Worm (Caenorhabditis elegans): ENCODE data around the gene K03H9.3.
A peak's percentile ranks its signal among the peaks of the same experiment; 100 is the strongest.

K03H9.3 gene

DNA sequence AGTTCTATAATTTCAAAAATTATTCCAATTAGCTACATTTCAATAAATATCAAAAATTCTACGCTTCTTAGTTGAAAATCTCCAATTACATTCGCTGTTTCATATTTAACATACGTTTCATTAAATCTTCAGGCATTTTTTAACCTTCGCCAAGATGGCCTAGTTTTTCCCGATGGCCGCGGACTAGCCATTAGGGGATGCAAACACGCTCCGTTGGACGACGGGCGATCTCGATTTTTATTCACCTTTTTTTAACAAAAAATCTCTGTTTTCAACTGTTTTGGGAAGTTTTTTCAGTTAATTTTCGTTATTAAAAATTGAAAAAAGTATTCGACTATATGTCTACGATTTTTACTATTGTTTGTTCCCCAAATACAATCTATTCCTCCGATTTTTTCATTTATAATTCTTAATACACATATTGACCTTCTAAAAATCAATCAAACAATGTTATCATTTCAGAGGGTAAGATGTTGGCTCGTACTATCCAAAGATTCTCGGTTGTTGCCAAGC, 39.7 kb upstream of the K03H9.3 start, which contains the start of gene F58F12.1:
Gene F58F12.1 (plus strand): TSS at position 463 of the 513 bp plus-strand sequence.
- TF ChIP-seq pha-4 (tag; optimal IDR thresholded peaks at IDR 0.05) (no peak), nfya-1 (tag; optimal IDR thresholded peaks at IDR 0.05) (peak; percentile 26), fkh-6 (tag; optimal IDR thresholded peaks at IDR 0.05) (peak; percentile 35), F13H6.1 (tag; optimal IDR thresholded peaks at IDR 0.05) (peak; percentile 38), C38D4.7 (GFP tag; optimal IDR thresholded peaks at IDR 0.05) (no peak), nhr-11 (tag; optimal IDR thresholded peaks at IDR 0.05) (no peak), ceh-31 (tag; optimal IDR thresholded peaks at IDR 0.05) (peak; percentile 93), ceh-18 (tag; optimal IDR thresholded peaks at IDR 0.05) (peak; percentile 19), unc-86 (tag; optimal IDR thresholded peaks at IDR 0.05) (peak; percentile 14), tbx-2 (tag; optimal IDR thresholded peaks at IDR 0.05) (peak; percentile 88), ceh-30 (tag; optimal IDR thresholded peaks at IDR 0.05) (no peak), gmeb-2 (tag; optimal IDR thresholded peaks at IDR 0.05) (peak; percentile 12), pqm-1 (tag; optimal IDR thresholded peaks at IDR 0.05) (peak; percentile 14), sox-4 (tag; optimal IDR thresholded peaks at IDR 0.05) (no peak), elt-4 (tag; optimal IDR thresholded peaks at IDR 0.05) (no peak), hlh-8 (tag; optimal IDR thresholded peaks at IDR 0.05) (peak; percentile 71), mec-3 (tag; optimal IDR thresholded peaks at IDR 0.05; ENCODE audit: borderline replicate concordance) (no peak), dmd-4 (tag; optimal IDR thresholded peaks at IDR 0.05; ENCODE audit: borderline replicate concordance) (peak; percentile 28), fax-1 (tag; optimal IDR thresholded peaks at IDR 0.05) (peak; percentile 59), ceh-2 (tag; optimal IDR thresholded peaks at IDR 0.05) (peak; percentile 88), ceh-34 (tag; optimal IDR thresholded peaks at IDR 0.05) (peak; percentile 31), zip-5 (tag; optimal IDR thresholded peaks at IDR 0.05) (peak; percentile 44), ets-4 (tag; optimal IDR thresholded peaks at IDR 0.05) (peak; percentile 82), ref-2 (tag; optimal IDR thresholded peaks at IDR 0.05) (peak; percentile 56), elt-2 (tag; optimal IDR thresholded peaks at IDR 0.05) (peak; percentile 48), rnt-1 (tag; optimal IDR thresholded peaks at IDR 0.05) (peak; percentile 57), tbx-7 (tag; optimal IDR thresholded peaks at IDR 0.05) (peak; percentile 74), C08G9.2 (tag; optimal IDR thresholded peaks at IDR 0.05) (peak; percentile 83), ceh-14 (tag; optimal IDR thresholded peaks at IDR 0.05) (peak; percentile 61)

DNA sequence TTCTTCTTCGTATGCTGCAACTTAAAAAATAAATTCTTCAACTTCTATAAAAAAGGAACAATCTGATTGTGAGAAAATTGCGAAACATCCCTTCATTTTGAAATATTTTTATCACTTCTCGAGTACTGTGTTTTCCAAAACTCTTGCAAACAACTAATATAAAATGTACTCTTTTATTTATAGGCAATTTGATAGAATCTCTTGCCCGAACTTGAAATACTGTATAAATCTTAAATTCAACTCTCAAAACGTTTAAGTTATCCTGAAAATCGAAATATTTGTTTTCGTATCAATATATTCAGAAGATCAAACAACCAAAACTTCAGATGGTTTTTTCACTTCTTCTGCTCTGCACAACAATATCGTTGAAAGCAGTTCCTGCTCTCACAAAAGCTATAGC, 36.4 kb upstream of the K03H9.3 start, which contains the start of gene F58F12.4:
Gene F58F12.4 (plus strand): TSS at position 301 of the 400 bp plus-strand sequence.
- no peak for TF ChIP-seq che-1 (tag; optimal IDR thresholded peaks at IDR 0.05)
- TF ChIP-seq ceh-9 (tag; optimal IDR thresholded peaks at IDR 0.05): no peak
- TF ChIP-seq pha-2 (tag; optimal IDR thresholded peaks at IDR 0.05): no peak
- no peak for TF ChIP-seq hlh-30 (tag; optimal IDR thresholded peaks at IDR 0.05; ENCODE audit: insufficient read depth)
- TF ChIP-seq lim-6 (tag; optimal IDR thresholded peaks at IDR 0.05): no peak
- TF ChIP-seq ceh-22 (tag; optimal IDR thresholded peaks at IDR 0.05): no peak
- TF ChIP-seq dve-1 (tag; optimal IDR thresholded peaks at IDR 0.05): no peak
- TF ChIP-seq fax-1 (tag; optimal IDR thresholded peaks at IDR 0.05): no peak

DNA sequence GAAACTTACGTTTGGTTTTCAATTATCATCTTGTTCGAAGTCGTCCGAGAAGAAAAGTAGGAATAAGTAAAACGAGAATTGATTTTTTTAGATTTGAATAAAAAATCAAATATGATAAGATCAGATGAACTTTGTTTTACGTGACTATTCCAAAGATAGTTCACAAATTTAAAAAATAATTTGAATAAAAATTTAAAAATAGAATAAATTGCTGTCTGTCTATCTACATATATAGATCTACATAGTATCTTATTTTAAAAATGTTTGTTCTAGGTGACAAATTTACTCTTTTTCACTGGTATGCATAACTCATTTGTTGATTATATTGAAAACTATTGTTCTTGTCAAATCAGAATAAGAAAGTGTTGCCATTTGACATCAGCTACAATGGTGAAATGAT, 35.0 kb upstream of the K03H9.3 start, which contains the start of gene F58F12.2:
Gene F58F12.2 (minus strand): TSS at position 101 of the 400 bp plus-strand sequence.
- TF ChIP-seq ceh-14 (tag; optimal IDR thresholded peaks at IDR 0.05): no peak
- no peak for TF ChIP-seq elt-2 (tag; optimal IDR thresholded peaks at IDR 0.05)

DNA sequence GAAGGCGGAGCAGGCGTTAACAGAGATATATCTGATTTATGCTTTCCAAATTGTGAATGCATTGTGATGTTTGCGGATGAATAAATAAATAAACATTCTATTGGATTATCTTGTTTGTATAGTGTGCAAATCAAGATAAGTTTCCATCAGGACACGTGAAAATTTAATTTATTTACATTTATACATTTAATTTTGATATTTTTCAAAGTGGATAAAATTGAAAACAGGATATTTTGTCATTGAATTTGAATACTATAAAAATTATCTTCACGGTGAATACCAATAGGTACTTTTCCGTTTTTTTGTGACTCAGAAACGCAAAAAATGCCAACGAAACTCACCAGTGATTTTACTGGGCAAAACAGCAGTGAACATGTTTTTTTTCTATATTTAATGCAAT, 31.7 kb upstream of the K03H9.3 start, which contains the start of gene F58F12.3:
Gene F58F12.3 (minus strand): TSS at position 101 of the 400 bp plus-strand sequence.
- TF ChIP-seq K09A11.1 (tag; optimal IDR thresholded peaks at IDR 0.05; ENCODE audit: insufficient read depth): no peak
- no peak for TF ChIP-seq gmeb-2 (tag; optimal IDR thresholded peaks at IDR 0.05)
- no peak for TF ChIP-seq ceh-48 (tag; optimal IDR thresholded peaks at IDR 0.05)
- no peak for TF ChIP-seq unc-42 (tag; optimal IDR thresholded peaks at IDR 0.05)
- TF ChIP-seq sox-4 (tag; optimal IDR thresholded peaks at IDR 0.05): no peak
- no peak for TF ChIP-seq C38D4.7 (GFP tag; optimal IDR thresholded peaks at IDR 0.05)
- no peak for TF ChIP-seq odd-2 (tag; optimal IDR thresholded peaks at IDR 0.05)
- no peak for TF ChIP-seq fax-1 (tag; optimal IDR thresholded peaks at IDR 0.05)
- no peak for TF ChIP-seq pag-3 (tag; optimal IDR thresholded peaks at IDR 0.05; ENCODE audit: borderline replicate concordance)
- TF ChIP-seq lim-6 (tag; optimal IDR thresholded peaks at IDR 0.05): no peak
